Worm (Caenorhabditis elegans) whole organism, L4 larva: ENCODE data around the gene F46E10.2.
A peak's percentile ranks its signal among the peaks of the same experiment; 100 is the strongest.

Source experiments
- F10B5.3 ChIP-seq: sonication (generic microtip); optimal IDR thresholded peaks from 2 replicates; lab custom pipeline; 2016; ENCODE audit warnings: mild to moderate bottlenecking, missing genetic modification characterization, missing compliant biosample characterization
- F26F4.8 ChIP-seq: fragments of 200-800 bp; sonication (Bioruptor generic); conservative IDR thresholded peaks from 2 replicates; pipeline ENCODE4 v1.3.6; 2022; ENCODE audit warnings: missing genetic modification characterization, missing compliant biosample characterization
- F44E2.7 ChIP-seq: fragments of 200-800 bp; sonication (Bioruptor generic); IDR thresholded peaks from 2 replicates; pipeline ENCODE4 v2.1.2; 2022; ENCODE audit warnings: missing genetic modification characterization, missing compliant biosample characterization
- T20F7.1 ChIP-seq: fragments of 200-800 bp; sonication (Bioruptor generic); optimal IDR thresholded peaks from 2 replicates; lab custom pipeline; 2018; ENCODE audit warnings: mild to moderate bottlenecking, missing genetic modification characterization, missing compliant biosample characterization
- T26A8.4 ChIP-seq: fragments of 200-800 bp; sonication (Bioruptor generic); IDR thresholded peaks from 2 replicates; pipeline ENCODE4 v1.3.6; 2022; ENCODE audit warnings: missing genetic modification characterization, missing compliant biosample characterization
- Y48G9A.11 ChIP-seq: fragments of 200-800 bp; sonication (Bioruptor generic); IDR thresholded peaks from 2 replicates; pipeline ENCODE4 v1.3.6; 2022; ENCODE audit warnings: missing genetic modification reagents, missing genetic modification characterization, missing compliant biosample characterization
- Y5F2A.4 ChIP-seq: fragments of 200-800 bp; sonication (Bioruptor generic); optimal IDR thresholded peaks from 2 replicates; lab custom pipeline; 2018; ENCODE audit warnings: mild to moderate bottlenecking, missing genetic modification characterization, missing compliant biosample characterization
- Y75B8A.6 ChIP-seq: fragments of 200-800 bp; sonication (Bioruptor generic); IDR thresholded peaks from 2 replicates; pipeline ENCODE4 v1.3.6; 2022; ENCODE audit warnings: missing genetic modification reagents, missing genetic modification characterization, missing compliant biosample characterization
- ZK546.5 ChIP-seq, 2 experiments: sonication (generic microtip); optimal IDR thresholded peaks; 2 replicates each; lab custom pipeline; 2017; ENCODE audit warnings: missing biosample characterization in 2 of 2, missing genetic modification characterization in 2 of 2
- aha-1 ChIP-seq: fragments of 150-350 bp; peaks from one replicate; lab custom pipeline; 2014; ENCODE audit warnings: missing biosample characterization, missing genetic modification characterization
- aly-2 ChIP-seq: sonication (generic microtip); optimal IDR thresholded peaks from 2 replicates; lab custom pipeline; 2018; ENCODE audit warnings: missing biosample characterization, missing genetic modification characterization
- arid-1 ChIP-seq: fragments of 200-800 bp; sonication (Bioruptor generic); conservative IDR thresholded peaks from 2 replicates; pipeline ENCODE4 v1.3.6; 2022; ENCODE audit warnings: missing genetic modification reagents, missing genetic modification characterization, missing compliant biosample characterization
- attf-4 ChIP-seq: sonication (generic microtip); optimal IDR thresholded peaks from 3 replicates; lab custom pipeline; 2017; ENCODE audit warnings: missing biosample characterization, missing genetic modification characterization
- ceh-20 ChIP-seq: fragments of 200-800 bp; sonication (Bioruptor generic); IDR thresholded peaks from 2 replicates; pipeline ENCODE4 v1.3.6; 2022; ENCODE audit warnings: missing genetic modification reagents, missing genetic modification characterization, missing compliant biosample characterization
- ceh-62 ChIP-seq: sonication (generic microtip); optimal IDR thresholded peaks from 2 replicates; lab custom pipeline; 2017; ENCODE audit warnings: missing biosample characterization, missing genetic modification characterization
- cey-2 ChIP-seq: sonication (generic microtip); optimal IDR thresholded peaks from 3 replicates; lab custom pipeline; 2017; ENCODE audit warnings: missing genetic modification characterization, mild to moderate bottlenecking, missing compliant biosample characterization, antibody characterized with exemption, borderline replicate concordance; ENCODE audit not compliant: insufficient read depth
- daf-16 ChIP-seq, 3 experiments: sonication (generic microtip); optimal IDR thresholded peaks; 2 replicates each; lab custom pipeline; 2016 to 2017; ENCODE audit warnings: missing genetic modification characterization in 3 of 3, missing genetic modification reagents in 3 of 3, mild to moderate bottlenecking in 2 of 3, missing compliant biosample characterization in 2 of 3, missing biosample characterization in 1 of 3, moderate library complexity in 1 of 3
- daf-8 ChIP-seq: fragments of 200-800 bp; sonication (Bioruptor generic); IDR thresholded peaks from 2 replicates; pipeline ENCODE4 v1.3.6; 2022; ENCODE audit warnings: missing genetic modification characterization, missing compliant biosample characterization
- dpl-1 ChIP-seq: fragments of 150-350 bp; optimal IDR thresholded peaks from 2 replicates; lab custom pipeline; 2014; ENCODE audit warnings: missing biosample characterization, missing genetic modification reagents, missing genetic modification characterization
- duxl-1 ChIP-seq: sonication (generic microtip); optimal IDR thresholded peaks from 2 replicates; lab custom pipeline; 2016; ENCODE audit warnings: mild to moderate bottlenecking, missing genetic modification characterization, moderate library complexity, missing compliant biosample characterization; ENCODE audit not compliant: poor library complexity
- fkh-10 ChIP-seq: fragments of 150-350 bp; optimal IDR thresholded peaks from 2 replicates; lab custom pipeline; 2014; ENCODE audit warnings: missing biosample characterization, missing genetic modification reagents, missing genetic modification characterization
- hlh-11 ChIP-seq: fragments of 200-800 bp; sonication (Bioruptor generic); optimal IDR thresholded peaks from 2 replicates; lab custom pipeline; 2018; ENCODE audit warnings: mild to moderate bottlenecking, missing genetic modification characterization, missing compliant biosample characterization
- hmg-1.1 ChIP-seq: fragments of 200-800 bp; sonication (Bioruptor generic); IDR thresholded peaks from 2 replicates; pipeline ENCODE4 v1.3.6; 2022; ENCODE audit warnings: missing genetic modification reagents, missing genetic modification characterization, missing compliant biosample characterization
- jun-1 ChIP-seq: fragments of 150-350 bp; optimal IDR thresholded peaks from 2 replicates; lab custom pipeline; 2014; ENCODE audit warnings: missing biosample characterization, missing genetic modification reagents, missing genetic modification characterization
- lim-7 ChIP-seq: fragments of 200-800 bp; sonication (Bioruptor generic); IDR thresholded peaks from 2 replicates; pipeline ENCODE4 v1.3.6; 2022; ENCODE audit warnings: missing genetic modification characterization, missing compliant biosample characterization
- lin-1 ChIP-seq: fragments of 200-800 bp; sonication (Bioruptor generic); IDR thresholded peaks from 2 replicates; pipeline ENCODE4 v1.3.6; 2022; ENCODE audit warnings: missing genetic modification reagents, missing genetic modification characterization, missing compliant biosample characterization
- lin-15B ChIP-seq: fragments of 150-350 bp; sonication (generic microtip); optimal IDR thresholded peaks from 3 replicates; lab custom pipeline; 2014; ENCODE audit warnings: missing biosample characterization, missing genetic modification characterization
- madf-5 ChIP-seq, 2 experiments: fragments of 200-800 bp; sonication (Bioruptor generic); IDR thresholded peaks; 2 replicates each; pipeline ENCODE4 v1.3.6; 2022; ENCODE audit warnings: missing compliant biosample characterization in 2 of 2, missing genetic modification characterization in 2 of 2
- madf-9 ChIP-seq: fragments of 200-800 bp; sonication (Bioruptor generic); conservative IDR thresholded peaks from 2 replicates; pipeline ENCODE4 v1.3.6; 2022; ENCODE audit warnings: missing genetic modification reagents, missing genetic modification characterization, missing compliant biosample characterization
- mdl-1 ChIP-seq, 2 experiments: fragments of 150-350 bp in 1 of 2; sonication (generic microtip) in 1 of 2; optimal IDR thresholded peaks; 2 replicates each; lab custom pipeline; 2014 to 2017; ENCODE audit warnings: missing biosample characterization in 2 of 2, missing genetic modification characterization in 2 of 2
- mdt-29 ChIP-seq: fragments of 200-800 bp; sonication (Bioruptor generic); IDR thresholded peaks from 2 replicates; pipeline ENCODE4 v1.3.6; 2022; ENCODE audit warnings: missing genetic modification reagents, missing genetic modification characterization, missing compliant biosample characterization
- mep-1 ChIP-seq: fragments of 150-350 bp; sonication (generic microtip); optimal IDR thresholded peaks from 3 replicates; lab custom pipeline; 2014; ENCODE audit warnings: missing biosample characterization, missing genetic modification characterization
- mxl-3 ChIP-seq: fragments of 200-800 bp; sonication (Bioruptor generic); optimal IDR thresholded peaks from 2 replicates; lab custom pipeline; 2018; ENCODE audit warnings: mild to moderate bottlenecking, missing genetic modification characterization, missing compliant biosample characterization
- nhr-41 ChIP-seq: fragments of 200-800 bp; sonication (Bioruptor generic); IDR thresholded peaks from 2 replicates; pipeline ENCODE4 v1.3.6; 2022; ENCODE audit warnings: missing genetic modification reagents, missing genetic modification characterization, missing compliant biosample characterization
- nhr-48 ChIP-seq: sonication (generic microtip); optimal IDR thresholded peaks from 2 replicates; lab custom pipeline; 2016; ENCODE audit warnings: mild to moderate bottlenecking, missing genetic modification characterization, missing compliant biosample characterization
- nhr-6 ChIP-seq: fragments of 150-350 bp; optimal IDR thresholded peaks from 2 replicates; lab custom pipeline; 2014; ENCODE audit warnings: missing biosample characterization, missing genetic modification characterization
- nhr-76 ChIP-seq: fragments of 150-350 bp; optimal IDR thresholded peaks from 2 replicates; lab custom pipeline; 2014; ENCODE audit warnings: missing biosample characterization, missing genetic modification characterization
- pqm-1 ChIP-seq: sonication (generic microtip); optimal IDR thresholded peaks from 2 replicates; lab custom pipeline; 2017; ENCODE audit warnings: missing biosample characterization, missing genetic modification characterization
- saeg-2 ChIP-seq: fragments of 200-800 bp; sonication (Bioruptor generic); IDR thresholded peaks from 2 replicates; pipeline ENCODE4 v1.3.6; 2022; ENCODE audit warnings: missing genetic modification reagents, missing genetic modification characterization, missing compliant biosample characterization
- sdz-12 ChIP-seq: fragments of 200-800 bp; sonication (Bioruptor generic); optimal IDR thresholded peaks from 2 replicates; lab custom pipeline; 2018; ENCODE audit warnings: mild to moderate bottlenecking, missing genetic modification characterization, missing compliant biosample characterization
- set-16 ChIP-seq: fragments of 200-800 bp; sonication (Bioruptor generic); IDR thresholded peaks from 2 replicates; pipeline ENCODE4 v1.3.6; 2022; ENCODE audit warnings: missing genetic modification reagents, missing genetic modification characterization, missing compliant biosample characterization
- snpc-1.2 ChIP-seq: fragments of 200-800 bp; sonication (Bioruptor generic); IDR thresholded peaks from 2 replicates; pipeline ENCODE4 v1.3.6; 2022; ENCODE audit warnings: missing genetic modification reagents, missing genetic modification characterization, missing compliant biosample characterization
- spr-3 ChIP-seq: fragments of 200-800 bp; sonication (Bioruptor generic); optimal IDR thresholded peaks from 2 replicates; lab custom pipeline; 2018; ENCODE audit warnings: mild to moderate bottlenecking, missing genetic modification characterization, missing compliant biosample characterization
- tag-97 ChIP-seq: fragments of 200-800 bp; sonication (Bioruptor generic); IDR thresholded peaks from 2 replicates; pipeline ENCODE4 v1.3.6; 2022; ENCODE audit warnings: missing genetic modification characterization, missing compliant biosample characterization
- unc-39 ChIP-seq: sonication (generic microtip); optimal IDR thresholded peaks from 2 replicates; lab custom pipeline; 2017; ENCODE audit warnings: missing biosample characterization, missing genetic modification characterization
- unc-62 ChIP-seq, 3 experiments: fragments of 150-350 bp in 1 of 3; sonication (generic microtip); optimal IDR thresholded peaks in 2 of 3; peaks in 1 of 3; 1 replicate in 1 of 3; 2 replicates in 2 of 3; lab custom pipeline; 2014 to 2017; ENCODE audit warnings: missing biosample characterization in 3 of 3, missing genetic modification characterization in 3 of 3, missing genetic modification reagents in 3 of 3, missing genotype in 1 of 3
- zag-1 ChIP-seq: fragments of 150-350 bp; optimal IDR thresholded peaks from 2 replicates; lab custom pipeline; 2014; ENCODE audit warnings: missing biosample characterization, missing genetic modification characterization
- zfp-3 ChIP-seq: fragments of 200-800 bp; sonication (Bioruptor generic); conservative IDR thresholded peaks from 2 replicates; pipeline ENCODE4 v1.3.6; 2022; ENCODE audit warnings: missing genetic modification reagents, missing genetic modification characterization, missing compliant biosample characterization
- ztf-7 ChIP-seq: fragments of 150-350 bp; optimal IDR thresholded peaks from 2 replicates; lab custom pipeline; 2014; ENCODE audit warnings: missing biosample characterization, missing genetic modification characterization

The F46E10.2 gene

ce11 chrV:6551707-6552390 is 31.6 kb downstream of the F46E10.2 start, which contains the start of gene twk-10 (continued):
- TF ChIP-seq T20F7.1 (GFP tag; lab: Kevin White, UChicago) (no peak), ceh-20 (GFP tag; lab: Robert Waterston, UW) (no peak), unc-62 (GFP tag; optimal IDR thresholded peaks at IDR 0.05 in 1 of 2; lab: Kevin White, UChicago) (no peak), unc-62 (tag; optimal IDR thresholded peaks at IDR 0.05; lab: Kevin White, UChicago) (no peak), dpl-1 (GFP tag; lab: Kevin White, UChicago) (no peak), mdl-1 (tag; optimal IDR thresholded peaks at IDR 0.05; lab: Kevin White, UChicago) (no peak), Y75B8A.6 (GFP tag; lab: Robert Waterston, UW) (no peak), zag-1 (tag; lab: Kevin White, UChicago) (no peak), nhr-76 (tag; lab: Kevin White, UChicago) (no peak), mdt-29 (GFP tag; lab: Robert Waterston, UW) (peak; percentile 64; the same call in 1 of the 2 replicates), Y5F2A.4 (no peak), arid-1 (GFP tag; lab: Robert Waterston, UW) (peak; percentile 64; the same call in 1 of the 2 replicates), Y48G9A.11 (GFP tag; lab: Robert Waterston, UW) (peak; percentile 69; the same call in 1 of the 2 replicates), lin-15B (tag; lab: Kevin White, UChicago) (no peak), attf-4 (no peak), zfp-3 (GFP tag; lab: Robert Waterston, UW) (no peak), snpc-1.2 (GFP tag; lab: Robert Waterston, UW) (no peak), ztf-7 (tag; lab: Kevin White, UChicago) (no peak), aha-1 (no peak), cey-2 (tag; lab: Kevin White, UChicago) (no peak), ceh-62 (tag; lab: Kevin White, UChicago) (no peak), F26F4.8 (GFP tag; lab: Robert Waterston, UW) (peak; percentile 73; the same call in 1 of the 2 replicates), pqm-1 (no peak), fkh-10 (GFP tag; lab: Kevin White, UChicago) (no peak), saeg-2 (no peak), F10B5.3 (tag; lab: Kevin White, UChicago) (no peak), jun-1 (tag; lab: Kevin White, UChicago) (no peak), nhr-6 (tag; lab: Kevin White, UChicago) (no peak), hmg-1.1 (GFP tag; lab: Robert Waterston, UW) (peak; percentile 41; the same call in 1 of the 2 replicates), nhr-48 (tag; lab: Kevin White, UChicago) (no peak), madf-9 (GFP tag; lab: Robert Waterston, UW) (peak; percentile 75; the same call in 1 of the 2 replicates), sdz-12 (no peak), madf-5 (GFP tag; IDR thresholded peaks at IDR 0.05; lab: Robert Waterston, UW) (0 out of 4 replicates have a peak, but pooled peaks of 1 of the 2 experiments have one; percentile 59), ZK546.5 (tag; optimal IDR thresholded peaks at IDR 0.05; lab: Kevin White, UChicago) (no peak), set-16 (no peak), lin-1 (GFP tag; lab: Robert Waterston, UW) (0 out of 2 replicates have a peak, but pooled peaks have one; percentile 42), lim-7 (GFP tag; lab: Robert Waterston, UW) (peak; percentile 86), hlh-11 (tag; lab: Kevin White, UChicago) (no peak), T26A8.4 (peak; percentile 52; the same call in 1 of the 2 replicates), aly-2 (tag; lab: Kevin White, UChicago) (no peak), unc-39 (tag; lab: Kevin White, UChicago) (no peak), daf-16 (GFP tag; optimal IDR thresholded peaks at IDR 0.05; lab: Kevin White, UChicago) (peak in 1 of 2 experiments; percentile 62), daf-16 (tag; optimal IDR thresholded peaks at IDR 0.05; lab: Kevin White, UChicago) (peak; percentile 46), mep-1 (no peak), nhr-41 (GFP tag; lab: Robert Waterston, UW) (0 out of 2 replicates have a peak, but pooled peaks have one; percentile 34), daf-8 (GFP tag; lab: Robert Waterston, UW) (no peak), mxl-3 (GFP tag; lab: Kevin White, UChicago) (no peak), duxl-1 (tag; lab: Kevin White, UChicago) (peak; percentile 21), F44E2.7 (GFP tag; lab: Robert Waterston, UW) (0 out of 2 replicates have a peak, but pooled peaks have one; percentile 62), tag-97 (GFP tag; lab: Robert Waterston, UW) (no peak), spr-3 (GFP tag; lab: Kevin White, UChicago) (no peak)
